Fruit fly (Drosophila melanogaster) whole organism, embryonic: Measurements from ENCODE around the gene Arpc1.

Source experiments
- Atf3 ChIP-seq: fragments of 200-800 bp; sonication (Bioruptor generic); optimal IDR thresholded peaks from 3 replicates; lab custom pipeline; 2016; ENCODE audit warnings: missing biosample characterization, missing genetic modification characterization
- BtbVII ChIP-seq: fragments of 200-800 bp; sonication (Bioruptor generic); optimal IDR thresholded peaks from 3 replicates; lab custom pipeline; 2017; ENCODE audit warnings: missing biosample characterization, mild to moderate bottlenecking, missing genetic modification characterization
- CG11247 ChIP-seq: fragments of 200-800 bp; sonication (Bioruptor generic); IDR thresholded peaks from 2 replicates; pipeline ENCODE4 v1.3.6; 2022; ENCODE audit warnings: missing biosample characterization, missing genetic modification characterization
- CG13296 ChIP-seq: fragments of 200-800 bp; sonication (Bioruptor generic); optimal IDR thresholded peaks from 3 replicates; lab custom pipeline; 2018; ENCODE audit warnings: missing biosample characterization, mild to moderate bottlenecking, missing genetic modification characterization
- CG13775 ChIP-seq: fragments of 200-800 bp; sonication (Bioruptor generic); optimal IDR thresholded peaks from 3 replicates; lab custom pipeline; 2017; ENCODE audit warnings: missing biosample characterization, mild to moderate bottlenecking, missing genetic modification characterization
- CG14014 ChIP-seq: fragments of 200-800 bp; sonication (Bioruptor generic); IDR thresholded peaks from 2 replicates; pipeline ENCODE4 v1.3.6; 2022; ENCODE audit warnings: missing biosample characterization, missing genetic modification characterization
- CG14441 ChIP-seq: fragments of 200-800 bp; sonication (Bioruptor generic); IDR thresholded peaks from 2 replicates; pipeline ENCODE4 v1.3.6; 2022; ENCODE audit warnings: missing biosample characterization, missing genetic modification characterization
- CG14710 ChIP-seq: fragments of 200-800 bp; sonication (Bioruptor generic); optimal IDR thresholded peaks from 3 replicates; lab custom pipeline; 2019; ENCODE audit warnings: missing biosample characterization, mild to moderate bottlenecking, missing genetic modification characterization, moderate library complexity
- CG15514 ChIP-seq: fragments of 200-800 bp; sonication (Bioruptor generic); optimal IDR thresholded peaks from 3 replicates; lab custom pipeline; 2017; ENCODE audit warnings: missing biosample characterization, missing genetic modification characterization, mild to moderate bottlenecking, moderate library complexity, missing genetic modification reagents
- CG1647 ChIP-seq: fragments of 200-800 bp; sonication (Bioruptor generic); optimal IDR thresholded peaks from 3 replicates; lab custom pipeline; 2016; ENCODE audit warnings: missing biosample characterization, missing genetic modification characterization
- CG16779 ChIP-seq: fragments of 200-800 bp; sonication (Bioruptor generic); IDR thresholded peaks from 2 replicates; pipeline ENCODE4 v1.3.6; 2022; ENCODE audit warnings: missing biosample characterization, missing genetic modification characterization
- CG18599 ChIP-seq: fragments of 200-800 bp; sonication (Bioruptor generic); optimal IDR thresholded peaks from 3 replicates; lab custom pipeline; 2017; ENCODE audit warnings: missing biosample characterization, missing genetic modification characterization, mild to moderate bottlenecking, moderate library complexity, missing genetic modification reagents
- CG2120 ChIP-seq: fragments of 200-800 bp; sonication (Bioruptor generic); optimal IDR thresholded peaks from 3 replicates; lab custom pipeline; 2016; ENCODE audit warnings: missing biosample characterization, missing genetic modification characterization
- CG2678 ChIP-seq: fragments of 200-800 bp; sonication (Bioruptor generic); optimal IDR thresholded peaks from 3 replicates; lab custom pipeline; 2019; ENCODE audit warnings: missing biosample characterization, mild to moderate bottlenecking, missing genetic modification characterization, moderate library complexity
- CG2712 ChIP-seq: fragments of 200-800 bp; optimal IDR thresholded peaks from 3 replicates; lab custom pipeline; 2019; ENCODE audit warnings: missing biosample characterization, mild to moderate bottlenecking, missing genetic modification characterization, moderate library complexity
- CG4328 ChIP-seq: fragments of 200-800 bp; sonication (Bioruptor generic); optimal IDR thresholded peaks from 3 replicates; lab custom pipeline; 2017; ENCODE audit warnings: missing biosample characterization, missing genetic modification reagents, missing genetic modification characterization
- CG4730 ChIP-seq: fragments of 200-800 bp; sonication (Bioruptor generic); IDR thresholded peaks from 2 replicates; pipeline ENCODE4 v1.3.6; 2022; ENCODE audit warnings: missing biosample characterization, missing genetic modification characterization
- CG4854 ChIP-seq: fragments of 200-800 bp; sonication (Bioruptor generic); optimal IDR thresholded peaks from 2 replicates; lab custom pipeline; 2016; ENCODE audit warnings: missing biosample characterization, missing genetic modification characterization, inconsistent platforms
- CG6175 ChIP-seq: fragments of 200-800 bp; sonication (Bioruptor generic); IDR thresholded peaks from 3 replicates; pipeline ENCODE4 v1.3.6; 2022; ENCODE audit warnings: missing biosample characterization, missing genetic modification characterization
- CG6654 ChIP-seq: fragments of 200-800 bp; sonication (Bioruptor generic); optimal IDR thresholded peaks from 2 replicates; lab custom pipeline; 2017; ENCODE audit warnings: missing biosample characterization, mild to moderate bottlenecking, missing genetic modification characterization
- CG7357 ChIP-seq: fragments of 200-800 bp; sonication (Bioruptor generic); IDR thresholded peaks from 3 replicates; pipeline ENCODE4 v1.3.6; 2022; ENCODE audit warnings: missing biosample characterization, missing genetic modification characterization
- CG7963 ChIP-seq: fragments of 200-800 bp; sonication (Bioruptor generic); IDR thresholded peaks from 3 replicates; pipeline ENCODE4 v1.3.6; 2022; ENCODE audit warnings: missing biosample characterization, missing genetic modification characterization; ENCODE audit not compliant: partially characterized antibody
- CG7987 ChIP-seq: fragments of 200-800 bp; sonication (Bioruptor generic); optimal IDR thresholded peaks from 2 replicates; lab custom pipeline; 2018; ENCODE audit warnings: missing biosample characterization, mild to moderate bottlenecking, missing genetic modification characterization, moderate library complexity
- CG9876 ChIP-seq: fragments of 200-800 bp; sonication (Bioruptor generic); optimal IDR thresholded peaks from 2 replicates; lab custom pipeline; 2016; ENCODE audit warnings: missing biosample characterization, missing genetic modification characterization
- CG9932 ChIP-seq: fragments of 200-800 bp; sonication (Bioruptor generic); IDR thresholded peaks from 2 replicates; pipeline ENCODE4 v1.3.6; 2022; ENCODE audit warnings: missing biosample characterization, missing genetic modification characterization
- D ChIP-seq, 2 experiments: fragments of 200-800 bp in 1 of 2; fragments of >200 bp in 1 of 2; sonication (Bioruptor generic) in 1 of 2; optimal IDR thresholded peaks; 2 replicates in 1 of 2; 3 replicates in 1 of 2; lab custom pipeline; 2017; ENCODE audit warnings: mild to moderate bottlenecking in 1 of 2, missing biosample characterization in 1 of 2, missing genetic modification characterization in 1 of 2, missing genetic modification reagents in 1 of 2
- Dek ChIP-seq: fragments of 200-800 bp; sonication (Bioruptor generic); optimal IDR thresholded peaks from 3 replicates; lab custom pipeline; 2019; ENCODE audit warnings: missing biosample characterization, mild to moderate bottlenecking, missing genetic modification characterization, moderate library complexity
- Dref ChIP-seq: fragments of 200-800 bp; sonication (Bioruptor generic); IDR thresholded peaks from 2 replicates; pipeline ENCODE4 v1.3.6; 2022; ENCODE audit warnings: missing biosample characterization, missing genetic modification characterization
- HHEX ChIP-seq: fragments of 200-800 bp; sonication (Bioruptor generic); optimal IDR thresholded peaks from 3 replicates; lab custom pipeline; 2017; ENCODE audit warnings: missing biosample characterization, mild to moderate bottlenecking, missing genetic modification characterization, missing genetic modification reagents
- Jarid2 ChIP-seq: fragments of 200-800 bp; sonication (Bioruptor generic); optimal IDR thresholded peaks from 3 replicates; lab custom pipeline; 2017; ENCODE audit warnings: mild to moderate bottlenecking, missing biosample characterization, missing genetic modification reagents, missing genetic modification characterization
- NC2α ChIP-seq: fragments of 200-800 bp; sonication (Bioruptor generic); optimal IDR thresholded peaks from 2 replicates; lab custom pipeline; 2016; ENCODE audit warnings: missing biosample characterization, missing genetic modification characterization
- Sin3A ChIP-seq: fragments of >200 bp; optimal IDR thresholded peaks from 2 replicates; lab custom pipeline; 2018
- Trl ChIP-seq, 3 experiments: fragments of >200 bp in 2 of 3; fragments of 200-800 bp in 1 of 3; sonication (Bioruptor generic) in 1 of 3; optimal IDR thresholded peaks; 2 replicates in 1 of 3; 3 replicates in 2 of 3; lab custom pipeline; 2016 to 2017; ENCODE audit warnings: missing biosample characterization in 1 of 3, missing genetic modification characterization in 1 of 3
- YL-1 ChIP-seq: fragments of 200-800 bp; sonication (Bioruptor generic); optimal IDR thresholded peaks from 3 replicates; lab custom pipeline; 2017; ENCODE audit warnings: missing biosample characterization, mild to moderate bottlenecking, missing genetic modification characterization
- aop ChIP-seq: fragments of 200-800 bp; sonication (Bioruptor generic); IDR thresholded peaks from 2 replicates; pipeline ENCODE4 v1.3.6; 2022; ENCODE audit warnings: missing biosample characterization, missing genetic modification characterization
- corto ChIP-seq: fragments of 200-800 bp; sonication (Bioruptor generic); optimal IDR thresholded peaks from 2 replicates; lab custom pipeline; 2016; ENCODE audit warnings: missing biosample characterization, mild to moderate bottlenecking, missing genetic modification characterization, moderate library complexity
- fd102C ChIP-seq: fragments of 200-800 bp; sonication (Bioruptor generic); optimal IDR thresholded peaks from 2 replicates; lab custom pipeline; 2018; ENCODE audit warnings: missing biosample characterization, mild to moderate bottlenecking, missing genetic modification characterization, moderate library complexity
- fd96Cb ChIP-seq: fragments of 200-800 bp; sonication (Bioruptor generic); optimal IDR thresholded peaks from 2 replicates; lab custom pipeline; 2018; ENCODE audit warnings: missing biosample characterization, mild to moderate bottlenecking, missing genetic modification characterization, moderate library complexity
- knrl ChIP-seq: fragments of 200-800 bp; sonication (Bioruptor generic); IDR thresholded peaks from 3 replicates; pipeline ENCODE4 v1.3.6; 2022; ENCODE audit warnings: missing biosample characterization, missing genetic modification characterization; ENCODE audit not compliant: partially characterized antibody
- lilli ChIP-seq: fragments of 200-800 bp; sonication (Bioruptor generic); optimal IDR thresholded peaks from 3 replicates; lab custom pipeline; 2016; ENCODE audit warnings: missing biosample characterization, missing genetic modification characterization
- nmo ChIP-seq: fragments of 200-800 bp; sonication (Bioruptor generic); optimal IDR thresholded peaks from 2 replicates; lab custom pipeline; 2018; ENCODE audit warnings: missing biosample characterization, mild to moderate bottlenecking, missing genetic modification characterization, moderate library complexity
- onecut ChIP-seq: fragments of 200-800 bp; sonication (Bioruptor generic); IDR thresholded peaks from 2 replicates; pipeline ENCODE4 v1.3.6; 2022; ENCODE audit warnings: missing biosample characterization, missing genetic modification characterization
- pan ChIP-seq, 4 experiments: fragments of >200 bp in 3 of 4; fragments of 200-800 bp in 1 of 4; sonication (Bioruptor generic) in 1 of 4; optimal IDR thresholded peaks in 3 of 4; IDR thresholded peaks in 1 of 4; 2 replicates each; pipeline versions ENCODE4 v1.3.6 to Lab custom; 2017 to 2022; ENCODE audit warnings: missing biosample characterization in 2 of 4, missing genetic modification characterization in 2 of 4, mixed read lengths in 1 of 4
- peb ChIP-seq: fragments of 200-800 bp; sonication (Bioruptor generic); IDR thresholded peaks from 2 replicates; pipeline ENCODE4 v1.3.6; 2022; ENCODE audit warnings: missing biosample characterization, missing genetic modification characterization
- sug ChIP-seq: fragments of 200-800 bp; optimal IDR thresholded peaks from 2 replicates; lab custom pipeline; 2019; ENCODE audit warnings: missing biosample characterization, mild to moderate bottlenecking, missing genetic modification characterization, moderate library complexity
- twi ChIP-seq: fragments of 200-800 bp; optimal IDR thresholded peaks from 2 replicates; lab custom pipeline; 2019; ENCODE audit warnings: missing biosample characterization, mild to moderate bottlenecking, missing genetic modification characterization, moderate library complexity
- yki ChIP-seq: fragments of >200 bp; optimal IDR thresholded peaks from 3 replicates; lab custom pipeline; 2018

Gene Arpc1

dm6 chr2L:13780109-13780947 is 49.2 kb downstream of the Arpc1 start, which contains the start of the genes CG9008 and p38b (continued):
- TF ChIP-seq CG9876 (GFP tag; lab: Kevin White, UChicago), result no peak
- TF ChIP-seq Dref (GFP tag; lab: Robert Waterston, UW), result peak; percentile 83
- TF ChIP-seq CG6175 (GFP tag; lab: Robert Waterston, UW), result peak; percentile 13; the same call in 1 of the 3 replicates
- TF ChIP-seq YL-1 (GFP tag; lab: Kevin White, UChicago), result peak; percentile 47
- TF ChIP-seq onecut (GFP tag; lab: Robert Waterston, UW), result peak; percentile 48; the same call in 1 of the 2 replicates
- TF ChIP-seq CG6654 (GFP tag; lab: Kevin White, UChicago), result peak; percentile 64
- TF ChIP-seq NC2α (GFP tag; lab: Kevin White, UChicago), result no peak
- TF ChIP-seq CG4730 (GFP tag; lab: Robert Waterston, UW), result peak; percentile 58
- TF ChIP-seq CG7963 (GFP tag; lab: Robert Waterston, UW), result no peak
- peak; percentile 70 for TF ChIP-seq lilli (GFP tag; lab: Kevin White, UChicago)
- peak; percentile 80 for TF ChIP-seq HHEX (GFP tag; lab: Kevin White, UChicago)
- TF ChIP-seq CG16779 (GFP tag; lab: Robert Waterston, UW), result no peak
- peak; percentile 80 for TF ChIP-seq BtbVII (GFP tag; lab: Kevin White, UChicago)
- no peak for TF ChIP-seq D (optimal IDR thresholded peaks at IDR 0.05; lab: Kevin White, UChicago)
- peak; percentile 74 for TF ChIP-seq D (GFP tag; optimal IDR thresholded peaks at IDR 0.05; lab: Kevin White, UChicago)
- peak; percentile 78 for TF ChIP-seq CG13775 (GFP tag; lab: Kevin White, UChicago)
- TF ChIP-seq Sin3A (lab: Kevin White, UChicago), result peak; percentile 44
- TF ChIP-seq corto (GFP tag; lab: Kevin White, UChicago), result peak; percentile 52
- TF ChIP-seq Jarid2 (GFP tag; lab: Kevin White, UChicago), result no peak
- TF ChIP-seq CG13296 (GFP tag; lab: Kevin White, UChicago), result peak; percentile 87
- TF ChIP-seq aop (GFP tag; lab: Robert Waterston, UW), result no peak
- TF ChIP-seq pan (optimal IDR thresholded peaks at IDR 0.05; lab: Kevin White, UChicago), result no peak
- TF ChIP-seq pan (GFP tag; optimal IDR thresholded peaks at IDR 0.05 in 1 of 2, IDR thresholded peaks at IDR 0.05 in 1 of 2), result peak in 1 of 2 experiments; percentile 69
- TF ChIP-seq nmo (GFP tag; lab: Kevin White, UChicago), result peak; percentile 94
- peak; percentile 87 for TF ChIP-seq Dek (tag; lab: Kevin White, UChicago)
- peak; percentile 88 for TF ChIP-seq sug (tag; lab: Kevin White, UChicago)
- TF ChIP-seq Atf3 (GFP tag; lab: Kevin White, UChicago), result no peak
- peak; percentile 57 for TF ChIP-seq CG15514 (GFP tag; lab: Kevin White, UChicago)
- peak; percentile 81 for TF ChIP-seq CG4328 (GFP tag; lab: Kevin White, UChicago)
- TF ChIP-seq CG2712 (tag; lab: Kevin White, UChicago), result peak; percentile 89
- no peak for TF ChIP-seq CG1647 (GFP tag; lab: Kevin White, UChicago)
- TF ChIP-seq fd102C (GFP tag; lab: Kevin White, UChicago), result no peak
- TF ChIP-seq knrl (GFP tag; lab: Robert Waterston, UW), result no peak
- TF ChIP-seq CG2678 (tag; lab: Kevin White, UChicago), result peak; percentile 95
- peak; percentile 77 for TF ChIP-seq CG2120 (GFP tag; lab: Kevin White, UChicago)
- TF ChIP-seq CG11247 (GFP tag; lab: Robert Waterston, UW), result peak; percentile 30; the same call in 1 of the 2 replicates
- TF ChIP-seq peb, result no peak
- peak; percentile 80 for TF ChIP-seq fd96Cb (tag; lab: Kevin White, UChicago)
- no peak for TF ChIP-seq yki (lab: Kevin White, UChicago)
- peak; percentile 35 for TF ChIP-seq CG4854 (GFP tag; lab: Kevin White, UChicago)
- peak; percentile 85 for TF ChIP-seq CG14710 (tag; lab: Kevin White, UChicago)
- TF ChIP-seq Trl (optimal IDR thresholded peaks at IDR 0.05; lab: Kevin White, UChicago), result no peak
- no peak for TF ChIP-seq Trl (GFP tag; optimal IDR thresholded peaks at IDR 0.05; lab: Kevin White, UChicago)
- peak; percentile 30; the same call in 1 of the 2 replicates for TF ChIP-seq CG14014 (GFP tag; lab: Robert Waterston, UW)
- peak; percentile 84 for TF ChIP-seq CG18599 (GFP tag; lab: Kevin White, UChicago)
- no peak for TF ChIP-seq CG7987 (GFP tag; lab: Kevin White, UChicago)
- TF ChIP-seq twi (tag; lab: Kevin White, UChicago), result peak; percentile 68
- peak; percentile 44; the same call in 1 of the 2 replicates for TF ChIP-seq CG14441
- peak; percentile 82 for TF ChIP-seq CG9932
- peak; percentile 39; the same call in 1 of the 3 replicates for TF ChIP-seq CG7357 (GFP tag; lab: Robert Waterston, UW)
